Worm (Caenorhabditis elegans) whole organism, L4 larva: ENCODE results near the gene mrpl-1.

Source experiments
- F26F4.8 ChIP-seq: fragments of 200-800 bp; sonication (Bioruptor generic); conservative IDR thresholded peaks from 2 replicates; pipeline ENCODE4 v1.3.6; 2022; ENCODE audit warnings: missing genetic modification characterization, missing compliant biosample characterization
- F49E8.2 ChIP-seq: sonication (generic microtip); optimal IDR thresholded peaks from 2 replicates; lab custom pipeline; 2016; ENCODE audit warnings: missing compliant biosample characterization, mild to moderate bottlenecking, missing genetic modification characterization, borderline replicate concordance
- Y75B8A.6 ChIP-seq: fragments of 200-800 bp; sonication (Bioruptor generic); IDR thresholded peaks from 2 replicates; pipeline ENCODE4 v1.3.6; 2022; ENCODE audit warnings: missing genetic modification reagents, missing genetic modification characterization, missing compliant biosample characterization
- aha-1 ChIP-seq: fragments of 150-350 bp; peaks from one replicate; lab custom pipeline; 2014; ENCODE audit warnings: missing biosample characterization, missing genetic modification characterization
- attf-4 ChIP-seq: sonication (generic microtip); optimal IDR thresholded peaks from 3 replicates; lab custom pipeline; 2017; ENCODE audit warnings: missing biosample characterization, missing genetic modification characterization
- ceh-20 ChIP-seq: fragments of 200-800 bp; sonication (Bioruptor generic); IDR thresholded peaks from 2 replicates; pipeline ENCODE4 v1.3.6; 2022; ENCODE audit warnings: missing genetic modification reagents, missing genetic modification characterization, missing compliant biosample characterization
- ceh-28 ChIP-seq: fragments of 150-350 bp; optimal IDR thresholded peaks from 2 replicates; lab custom pipeline; 2014; ENCODE audit warnings: missing biosample characterization, missing genetic modification reagents, missing genetic modification characterization
- ceh-44 ChIP-seq: fragments of 200-800 bp; sonication (Bioruptor generic); IDR thresholded peaks from 2 replicates; pipeline ENCODE4 v1.3.6; 2022; ENCODE audit warnings: missing genetic modification reagents, missing genetic modification characterization, missing compliant biosample characterization
- ceh-62 ChIP-seq: sonication (generic microtip); optimal IDR thresholded peaks from 2 replicates; lab custom pipeline; 2017; ENCODE audit warnings: missing biosample characterization, missing genetic modification characterization
- cey-2 ChIP-seq: sonication (generic microtip); optimal IDR thresholded peaks from 3 replicates; lab custom pipeline; 2017; ENCODE audit warnings: missing genetic modification characterization, mild to moderate bottlenecking, missing compliant biosample characterization, antibody characterized with exemption, borderline replicate concordance; ENCODE audit not compliant: insufficient read depth
- ctbp-1 ChIP-seq: fragments of 200-800 bp; sonication (Bioruptor generic); IDR thresholded peaks from 2 replicates; pipeline ENCODE4 v1.3.6; 2022; ENCODE audit warnings: missing genetic modification reagents, missing genetic modification characterization, missing compliant biosample characterization
- daf-16 ChIP-seq, 3 experiments: sonication (generic microtip); optimal IDR thresholded peaks; 2 replicates each; lab custom pipeline; 2016 to 2017; ENCODE audit warnings: missing genetic modification characterization in 3 of 3, missing genetic modification reagents in 3 of 3, mild to moderate bottlenecking in 2 of 3, missing compliant biosample characterization in 2 of 3, missing biosample characterization in 1 of 3, moderate library complexity in 1 of 3
- daf-8 ChIP-seq: fragments of 200-800 bp; sonication (Bioruptor generic); IDR thresholded peaks from 2 replicates; pipeline ENCODE4 v1.3.6; 2022; ENCODE audit warnings: missing genetic modification characterization, missing compliant biosample characterization
- dmd-6 ChIP-seq: fragments of 200-800 bp; sonication (Bioruptor generic); IDR thresholded peaks from 2 replicates; pipeline ENCODE4 v1.3.6; 2022; ENCODE audit warnings: missing genetic modification reagents, missing genetic modification characterization, missing compliant biosample characterization
- dpl-1 ChIP-seq: fragments of 150-350 bp; optimal IDR thresholded peaks from 2 replicates; lab custom pipeline; 2014; ENCODE audit warnings: missing biosample characterization, missing genetic modification reagents, missing genetic modification characterization
- duxl-1 ChIP-seq: sonication (generic microtip); optimal IDR thresholded peaks from 2 replicates; lab custom pipeline; 2016; ENCODE audit warnings: mild to moderate bottlenecking, missing genetic modification characterization, moderate library complexity, missing compliant biosample characterization; ENCODE audit not compliant: poor library complexity
- dve-1 ChIP-seq: sonication (generic microtip); optimal IDR thresholded peaks from 2 replicates; lab custom pipeline; 2017; ENCODE audit warnings: antibody characterized with exemption, mild to moderate bottlenecking, missing genetic modification characterization, missing compliant biosample characterization; ENCODE audit not compliant: insufficient read depth
- egl-27 ChIP-seq: sonication (generic microtip); optimal IDR thresholded peaks from 3 replicates; lab custom pipeline; 2017; ENCODE audit warnings: missing biosample characterization, missing genetic modification reagents, missing genetic modification characterization
- egl-43 ChIP-seq: fragments of 200-800 bp; sonication (Bioruptor generic); IDR thresholded peaks from 2 replicates; pipeline ENCODE4 v1.3.6; 2022; ENCODE audit warnings: missing genetic modification reagents, missing genetic modification characterization, missing compliant biosample characterization
- fos-1 ChIP-seq: fragments of 150-350 bp; optimal IDR thresholded peaks from 2 replicates; lab custom pipeline; 2014; ENCODE audit warnings: missing biosample characterization, missing genetic modification characterization
- gei-8 ChIP-seq: fragments of 200-800 bp; sonication (Bioruptor generic); optimal IDR thresholded peaks from 2 replicates; lab custom pipeline; 2018; ENCODE audit warnings: mild to moderate bottlenecking, missing genetic modification characterization, missing compliant biosample characterization
- hlh-11 ChIP-seq: fragments of 200-800 bp; sonication (Bioruptor generic); optimal IDR thresholded peaks from 2 replicates; lab custom pipeline; 2018; ENCODE audit warnings: mild to moderate bottlenecking, missing genetic modification characterization, missing compliant biosample characterization
- jun-1 ChIP-seq: fragments of 150-350 bp; optimal IDR thresholded peaks from 2 replicates; lab custom pipeline; 2014; ENCODE audit warnings: missing biosample characterization, missing genetic modification reagents, missing genetic modification characterization
- lin-29 ChIP-seq: fragments of 200-800 bp; sonication (Bioruptor generic); IDR thresholded peaks from 2 replicates; pipeline ENCODE4 v1.3.6; 2022; ENCODE audit warnings: missing genetic modification reagents, missing genetic modification characterization, missing compliant biosample characterization
- lin-38 ChIP-seq: fragments of 200-800 bp; sonication (Bioruptor generic); IDR thresholded peaks from 2 replicates; pipeline ENCODE4 v1.3.6; 2022; ENCODE audit warnings: missing genetic modification reagents, missing genetic modification characterization, missing compliant biosample characterization
- madf-5 ChIP-seq, 2 experiments: fragments of 200-800 bp; sonication (Bioruptor generic); IDR thresholded peaks; 2 replicates each; pipeline ENCODE4 v1.3.6; 2022; ENCODE audit warnings: missing compliant biosample characterization in 2 of 2, missing genetic modification characterization in 2 of 2
- mdl-1 ChIP-seq, 2 experiments: fragments of 150-350 bp in 1 of 2; sonication (generic microtip) in 1 of 2; optimal IDR thresholded peaks; 2 replicates each; lab custom pipeline; 2014 to 2017; ENCODE audit warnings: missing biosample characterization in 2 of 2, missing genetic modification characterization in 2 of 2
- mxl-2 ChIP-seq: fragments of 200-800 bp; sonication (Bioruptor generic); conservative IDR thresholded peaks from 2 replicates; pipeline ENCODE4 v1.3.6; 2022; ENCODE audit warnings: missing genetic modification reagents, missing genetic modification characterization, missing compliant biosample characterization
- nhr-28 ChIP-seq: fragments of 150-350 bp; optimal IDR thresholded peaks from 2 replicates; lab custom pipeline; 2014; ENCODE audit warnings: missing biosample characterization, missing genetic modification characterization
- nhr-42 ChIP-seq: fragments of 200-800 bp; sonication (Bioruptor generic); IDR thresholded peaks from 2 replicates; pipeline ENCODE4 v1.3.6; 2022; ENCODE audit warnings: missing genetic modification characterization, missing compliant biosample characterization
- nhr-48 ChIP-seq: sonication (generic microtip); optimal IDR thresholded peaks from 2 replicates; lab custom pipeline; 2016; ENCODE audit warnings: mild to moderate bottlenecking, missing genetic modification characterization, missing compliant biosample characterization
- nhr-77 ChIP-seq: fragments of 150-350 bp; optimal IDR thresholded peaks from 2 replicates; lab custom pipeline; 2014; ENCODE audit warnings: missing biosample characterization, missing genetic modification characterization
- php-3 ChIP-seq: fragments of 200-800 bp; sonication (Bioruptor generic); IDR thresholded peaks from 2 replicates; pipeline ENCODE4 v1.3.6; 2022; ENCODE audit warnings: missing genetic modification reagents, missing genetic modification characterization, missing compliant biosample characterization
- pqm-1 ChIP-seq: sonication (generic microtip); optimal IDR thresholded peaks from 2 replicates; lab custom pipeline; 2017; ENCODE audit warnings: missing biosample characterization, missing genetic modification characterization
- rbr-2 ChIP-seq: sonication (generic microtip); optimal IDR thresholded peaks from 2 replicates; lab custom pipeline; 2016; ENCODE audit warnings: missing genotype, missing genetic modification characterization, missing compliant biosample characterization
- saeg-2 ChIP-seq: fragments of 200-800 bp; sonication (Bioruptor generic); IDR thresholded peaks from 2 replicates; pipeline ENCODE4 v1.3.6; 2022; ENCODE audit warnings: missing genetic modification reagents, missing genetic modification characterization, missing compliant biosample characterization
- sdz-12 ChIP-seq: fragments of 200-800 bp; sonication (Bioruptor generic); optimal IDR thresholded peaks from 2 replicates; lab custom pipeline; 2018; ENCODE audit warnings: mild to moderate bottlenecking, missing genetic modification characterization, missing compliant biosample characterization
- set-16 ChIP-seq: fragments of 200-800 bp; sonication (Bioruptor generic); IDR thresholded peaks from 2 replicates; pipeline ENCODE4 v1.3.6; 2022; ENCODE audit warnings: missing genetic modification reagents, missing genetic modification characterization, missing compliant biosample characterization
- snpc-4 ChIP-seq: fragments of 150-350 bp; optimal IDR thresholded peaks from 2 replicates; lab custom pipeline; 2014; ENCODE audit warnings: missing biosample characterization, missing genetic modification characterization
- spr-1 ChIP-seq: sonication (generic microtip); optimal IDR thresholded peaks from 2 replicates; lab custom pipeline; 2016; ENCODE audit warnings: mild to moderate bottlenecking, missing genetic modification characterization, missing compliant biosample characterization
- tra-1 ChIP-seq: fragments of 200-800 bp; sonication (Bioruptor generic); IDR thresholded peaks from 2 replicates; pipeline ENCODE4 v1.3.6; 2022; ENCODE audit warnings: missing genetic modification reagents, missing genetic modification characterization, missing compliant biosample characterization
- unc-39 ChIP-seq: sonication (generic microtip); optimal IDR thresholded peaks from 2 replicates; lab custom pipeline; 2017; ENCODE audit warnings: missing biosample characterization, missing genetic modification characterization
- unc-62 ChIP-seq, 3 experiments: fragments of 150-350 bp in 1 of 3; sonication (generic microtip); optimal IDR thresholded peaks in 2 of 3; peaks in 1 of 3; 1 replicate in 1 of 3; 2 replicates in 2 of 3; lab custom pipeline; 2014 to 2017; ENCODE audit warnings: missing biosample characterization in 3 of 3, missing genetic modification characterization in 3 of 3, missing genetic modification reagents in 3 of 3, missing genotype in 1 of 3
- vab-7 ChIP-seq: fragments of 200-800 bp; sonication (Bioruptor generic); IDR thresholded peaks from 2 replicates; pipeline ENCODE4 v1.3.6; 2022; ENCODE audit warnings: missing genetic modification reagents, missing genetic modification characterization, missing compliant biosample characterization
- zfp-3 ChIP-seq: fragments of 200-800 bp; sonication (Bioruptor generic); conservative IDR thresholded peaks from 2 replicates; pipeline ENCODE4 v1.3.6; 2022; ENCODE audit warnings: missing genetic modification reagents, missing genetic modification characterization, missing compliant biosample characterization
- zip-2 ChIP-seq: fragments of 150-350 bp; optimal IDR thresholded peaks from 2 replicates; lab custom pipeline; 2014; ENCODE audit warnings: missing biosample characterization, missing genetic modification characterization

The mrpl-1 gene

ce11 chrIV:7692451-7692850 lies 17.1 kb downstream of the mrpl-1 start:
- TF ChIP-seq duxl-1 (tag; lab: Kevin White, UChicago) (no peak), attf-4 (tag; lab: Kevin White, UChicago) (no peak), mdl-1 (tag; optimal IDR thresholded peaks at IDR 0.05; lab: Kevin White, UChicago) (no peak), ceh-44 (GFP tag; lab: Robert Waterston, UW) (no peak), set-16 (GFP tag; lab: Robert Waterston, UW) (no peak), lin-38 (GFP tag; lab: Robert Waterston, UW) (no peak), sdz-12 (GFP tag; lab: Kevin White, UChicago) (no peak), aha-1 (tag; lab: Kevin White, UChicago) (peak; percentile 92)

- TF ChIP-seq vab-7 (no peak), unc-62 (GFP tag; optimal IDR thresholded peaks at IDR 0.05 in 1 of 2; lab: Kevin White, UChicago) (peak in 1 of 2 experiments; percentile 63), unc-62 (tag; optimal IDR thresholded peaks at IDR 0.05; lab: Kevin White, UChicago) (no peak), F26F4.8 (GFP tag; lab: Robert Waterston, UW) (no peak), zip-2 (no peak), daf-16 (GFP tag; optimal IDR thresholded peaks at IDR 0.05; lab: Kevin White, UChicago) (no peak), daf-16 (tag; optimal IDR thresholded peaks at IDR 0.05; lab: Kevin White, UChicago) (peak; percentile 76), nhr-28 (tag; lab: Kevin White, UChicago) (peak; percentile 36), rbr-2 (tag; lab: Kevin White, UChicago) (no peak), nhr-77 (no peak), saeg-2 (GFP tag; lab: Robert Waterston, UW) (no peak), pqm-1 (peak; percentile 60), hlh-11 (tag; lab: Kevin White, UChicago) (peak; percentile 7)
These were observed 20.2 kb downstream of the mrpl-1 start for ce11 chrIV:7689326-7689725.

- TF ChIP-seq dve-1 (tag; lab: Kevin White, UChicago) = peak; percentile 60
- TF ChIP-seq madf-5 (GFP tag; IDR thresholded peaks at IDR 0.05; lab: Robert Waterston, UW) = no peak
- TF ChIP-seq dpl-1 = no peak
- no peak for TF ChIP-seq tra-1 (GFP tag; lab: Robert Waterston, UW)
- TF ChIP-seq spr-1 = no peak
- TF ChIP-seq unc-62 (GFP tag; optimal IDR thresholded peaks at IDR 0.05 in 1 of 2; lab: Kevin White, UChicago) = no peak
- no peak for TF ChIP-seq unc-62 (tag; optimal IDR thresholded peaks at IDR 0.05; lab: Kevin White, UChicago)
- TF ChIP-seq egl-43 = no peak
- TF ChIP-seq php-3 (GFP tag; lab: Robert Waterston, UW) = no peak
- TF ChIP-seq gei-8 = no peak
- TF ChIP-seq mxl-2 (GFP tag; lab: Robert Waterston, UW) = no peak
- TF ChIP-seq cey-2 = no peak
- TF ChIP-seq egl-27 = no peak
- no peak for TF ChIP-seq nhr-48 (tag; lab: Kevin White, UChicago)
- no peak for TF ChIP-seq ceh-20 (GFP tag; lab: Robert Waterston, UW)
- no peak for TF ChIP-seq ctbp-1 (GFP tag; lab: Robert Waterston, UW)
- no peak for TF ChIP-seq nhr-42 (GFP tag; lab: Robert Waterston, UW)
- TF ChIP-seq dmd-6 (GFP tag; lab: Robert Waterston, UW) = peak; percentile 28; the same call in 1 of the 2 replicates
- no peak for TF ChIP-seq fos-1 (tag; lab: Kevin White, UChicago)
- no peak for TF ChIP-seq aha-1 (tag; lab: Kevin White, UChicago)
- no peak for TF ChIP-seq daf-16 (GFP tag; optimal IDR thresholded peaks at IDR 0.05; lab: Kevin White, UChicago)
- TF ChIP-seq daf-16 (tag; optimal IDR thresholded peaks at IDR 0.05; lab: Kevin White, UChicago) = peak; percentile 91
- TF ChIP-seq snpc-4 (tag; lab: Kevin White, UChicago) = no peak
- no peak for TF ChIP-seq ceh-28
- no peak for TF ChIP-seq ceh-62 (tag; lab: Kevin White, UChicago)
- TF ChIP-seq lin-29 (GFP tag; lab: Robert Waterston, UW) = no peak
- TF ChIP-seq Y75B8A.6 = no peak
- peak; percentile 85 for TF ChIP-seq pqm-1
- no peak for TF ChIP-seq F49E8.2 (tag; lab: Kevin White, UChicago)
- no peak for TF ChIP-seq unc-39 (tag; lab: Kevin White, UChicago)
- no peak for TF ChIP-seq zfp-3 (GFP tag; lab: Robert Waterston, UW)
- TF ChIP-seq sdz-12 (GFP tag; lab: Kevin White, UChicago) = no peak
- TF ChIP-seq jun-1 (tag; lab: Kevin White, UChicago) = no peak
- TF ChIP-seq saeg-2 (GFP tag; lab: Robert Waterston, UW) = no peak
- no peak for TF ChIP-seq daf-8 (GFP tag; lab: Robert Waterston, UW)
- no peak for TF ChIP-seq ceh-44 (GFP tag; lab: Robert Waterston, UW)
These were observed 30.4 kb downstream of the mrpl-1 start for ce11 chrIV:7679120-7679519.
